Fruit fly (Drosophila melanogaster) whole organism, embryonic: ENCODE data around the gene Alg9.

ENCODE experiments used
- CG10366 ChIP-seq: fragments of 200-800 bp; sonication (Bioruptor generic); IDR thresholded peaks from 2 replicates; pipeline ENCODE4 v1.3.6; 2022; ENCODE audit warnings: missing biosample characterization, missing genetic modification characterization
- CG11085 ChIP-seq: fragments of 200-800 bp; sonication (Bioruptor generic); IDR thresholded peaks from 2 replicates; pipeline ENCODE4 v1.3.6; 2022; ENCODE audit warnings: missing biosample characterization, missing genetic modification characterization
- CG12769 ChIP-seq: fragments of 200-800 bp; sonication (Bioruptor generic); optimal IDR thresholded peaks from 2 replicates; lab custom pipeline; 2019; ENCODE audit warnings: missing biosample characterization, mild to moderate bottlenecking, missing genetic modification characterization, moderate library complexity
- CG12942 ChIP-seq: fragments of 200-800 bp; sonication (Bioruptor generic); optimal IDR thresholded peaks from 3 replicates; lab custom pipeline; 2016; ENCODE audit warnings: missing biosample characterization, missing genetic modification characterization
- CG13424 ChIP-seq: fragments of 200-800 bp; sonication (Bioruptor generic); optimal IDR thresholded peaks from 2 replicates; lab custom pipeline; 2019; ENCODE audit warnings: missing biosample characterization, mild to moderate bottlenecking, missing genetic modification characterization, moderate library complexity
- CG15011 ChIP-seq: fragments of 200-800 bp; sonication (Bioruptor generic); optimal IDR thresholded peaks from 3 replicates; lab custom pipeline; 2018; ENCODE audit warnings: missing biosample characterization, mild to moderate bottlenecking, missing genetic modification characterization
- CG1603 ChIP-seq: fragments of 200-800 bp; sonication (Bioruptor generic); optimal IDR thresholded peaks from 2 replicates; lab custom pipeline; 2019; ENCODE audit warnings: missing biosample characterization, mild to moderate bottlenecking, missing genetic modification characterization, moderate library complexity
- CG1647 ChIP-seq: fragments of 200-800 bp; sonication (Bioruptor generic); optimal IDR thresholded peaks from 3 replicates; lab custom pipeline; 2016; ENCODE audit warnings: missing biosample characterization, missing genetic modification characterization
- CG17359 ChIP-seq: fragments of 200-800 bp; sonication (Bioruptor generic); optimal IDR thresholded peaks from 3 replicates; lab custom pipeline; 2018; ENCODE audit warnings: missing biosample characterization, mild to moderate bottlenecking, missing genetic modification characterization, moderate library complexity
- CG1792 ChIP-seq: fragments of 200-800 bp; sonication (Bioruptor generic); optimal IDR thresholded peaks from 2 replicates; lab custom pipeline; 2016; ENCODE audit warnings: missing biosample characterization, missing genetic modification characterization
- CG18262 ChIP-seq: fragments of 200-800 bp; optimal IDR thresholded peaks from 3 replicates; lab custom pipeline; 2019; ENCODE audit warnings: missing biosample characterization, mild to moderate bottlenecking, missing genetic modification characterization, moderate library complexity
- CG18619 ChIP-seq: fragments of 200-800 bp; sonication (Bioruptor generic); optimal IDR thresholded peaks from 3 replicates; lab custom pipeline; 2017; ENCODE audit warnings: missing biosample characterization, mild to moderate bottlenecking, missing genetic modification characterization
- CG30403 ChIP-seq: fragments of 200-800 bp; sonication (Bioruptor generic); optimal IDR thresholded peaks from 3 replicates; lab custom pipeline; 2016; ENCODE audit warnings: missing biosample characterization, missing genetic modification characterization
- CG32772 ChIP-seq: fragments of 200-800 bp; sonication (Bioruptor generic); IDR thresholded peaks from 2 replicates; pipeline ENCODE4 v1.3.6; 2022; ENCODE audit warnings: missing biosample characterization, missing genetic modification characterization
- CG34422 ChIP-seq: fragments of 200-800 bp; sonication (Bioruptor generic); IDR thresholded peaks from 3 replicates; pipeline ENCODE4 v1.3.6; 2022; ENCODE audit warnings: missing biosample characterization, missing genetic modification characterization
- CG4282 ChIP-seq: fragments of 200-800 bp; sonication (Bioruptor generic); optimal IDR thresholded peaks from 2 replicates; lab custom pipeline; 2016; ENCODE audit warnings: missing biosample characterization, missing genetic modification characterization
- CG4328 ChIP-seq: fragments of 200-800 bp; sonication (Bioruptor generic); optimal IDR thresholded peaks from 3 replicates; lab custom pipeline; 2017; ENCODE audit warnings: missing biosample characterization, missing genetic modification reagents, missing genetic modification characterization
- CG6683 ChIP-seq: fragments of 200-800 bp; sonication (Bioruptor generic); optimal IDR thresholded peaks from 2 replicates; lab custom pipeline; 2017; ENCODE audit warnings: missing biosample characterization, mild to moderate bottlenecking, missing genetic modification characterization, missing genetic modification reagents
- CG7357 ChIP-seq: fragments of 200-800 bp; sonication (Bioruptor generic); IDR thresholded peaks from 3 replicates; pipeline ENCODE4 v1.3.6; 2022; ENCODE audit warnings: missing biosample characterization, missing genetic modification characterization
- CG8388 ChIP-seq: fragments of 200-800 bp; sonication (Bioruptor generic); optimal IDR thresholded peaks from 2 replicates; lab custom pipeline; 2019; ENCODE audit warnings: missing biosample characterization, mild to moderate bottlenecking, missing genetic modification characterization, moderate library complexity
- CG8765 ChIP-seq: fragments of 200-800 bp; sonication (Bioruptor generic); IDR thresholded peaks from 2 replicates; pipeline ENCODE4 v1.3.6; 2022; ENCODE audit warnings: missing biosample characterization, missing genetic modification characterization
- CG9437 ChIP-seq: fragments of 200-800 bp; sonication (Bioruptor generic); optimal IDR thresholded peaks from 2 replicates; lab custom pipeline; 2018; ENCODE audit warnings: missing biosample characterization, mild to moderate bottlenecking, missing genetic modification characterization
- CHES-1-like ChIP-seq: fragments of 200-800 bp; sonication (Bioruptor generic); optimal IDR thresholded peaks from 2 replicates; lab custom pipeline; 2016; ENCODE audit warnings: missing biosample characterization, missing genetic modification characterization
- D19A ChIP-seq: fragments of 200-800 bp; optimal IDR thresholded peaks from 3 replicates; lab custom pipeline; 2019; ENCODE audit warnings: missing biosample characterization, mild to moderate bottlenecking, missing genetic modification characterization, moderate library complexity
- Drgx ChIP-seq: fragments of 200-800 bp; sonication (Bioruptor generic); IDR thresholded peaks from 2 replicates; pipeline ENCODE4 v1.3.6; 2022; ENCODE audit warnings: missing biosample characterization, missing genetic modification characterization
- Eip74EF ChIP-seq, 2 experiments: fragments of 200-800 bp in 1 of 2; fragments of >200 bp in 1 of 2; sonication (Bioruptor generic) in 1 of 2; optimal IDR thresholded peaks; 2 replicates each; lab custom pipeline; 2017 to 2019; ENCODE audit warnings: missing biosample characterization in 2 of 2, missing genetic modification characterization in 2 of 2, mild to moderate bottlenecking in 1 of 2, moderate library complexity in 1 of 2
- Fer2 ChIP-seq: fragments of 200-800 bp; sonication (Bioruptor generic); optimal IDR thresholded peaks from 2 replicates; lab custom pipeline; 2018; ENCODE audit warnings: missing biosample characterization, mild to moderate bottlenecking, missing genetic modification characterization, moderate library complexity
- Gsc ChIP-seq: fragments of 200-800 bp; sonication (Bioruptor generic); IDR thresholded peaks from 2 replicates; pipeline ENCODE4 v1.3.6; 2022; ENCODE audit warnings: missing biosample characterization, missing genetic modification characterization
- HmgZ ChIP-seq: fragments of 200-800 bp; sonication (Bioruptor generic); optimal IDR thresholded peaks from 2 replicates; lab custom pipeline; 2018; ENCODE audit warnings: missing biosample characterization, mild to moderate bottlenecking, missing genetic modification characterization
- MTF-1 ChIP-seq: fragments of 200-800 bp; sonication (Bioruptor generic); optimal IDR thresholded peaks from 2 replicates; lab custom pipeline; 2018; ENCODE audit warnings: missing biosample characterization, mild to moderate bottlenecking, missing genetic modification characterization, borderline replicate concordance
- Max ChIP-seq: fragments of 200-800 bp; sonication (Bioruptor generic); optimal IDR thresholded peaks from 2 replicates; lab custom pipeline; 2016; ENCODE audit warnings: missing biosample characterization, mild to moderate bottlenecking, missing genetic modification characterization
- Oaz ChIP-seq: fragments of 200-800 bp; sonication (Bioruptor generic); IDR thresholded peaks from 2 replicates; pipeline ENCODE4 v1.3.6; 2022; ENCODE audit warnings: missing biosample characterization, missing genetic modification characterization
- Optix ChIP-seq: fragments of 200-800 bp; sonication (Bioruptor generic); IDR thresholded peaks from 3 replicates; pipeline ENCODE4 v1.3.6; 2022; ENCODE audit warnings: missing biosample characterization, missing genetic modification characterization
- Pdp1 ChIP-seq, 2 experiments: fragments of 200-800 bp; sonication (Bioruptor generic); optimal IDR thresholded peaks; 3 replicates each; lab custom pipeline; 2016; ENCODE audit warnings: missing biosample characterization in 2 of 2, missing genetic modification characterization in 2 of 2, mild to moderate bottlenecking in 1 of 2, moderate library complexity in 1 of 2
- Vsx1 ChIP-seq: fragments of 200-800 bp; sonication (Bioruptor generic); optimal IDR thresholded peaks from 2 replicates; lab custom pipeline; 2017; ENCODE audit warnings: missing biosample characterization, mild to moderate bottlenecking, missing genetic modification characterization, missing genetic modification reagents
- Xbp1 ChIP-seq: fragments of 200-800 bp; sonication (Bioruptor generic); optimal IDR thresholded peaks from 3 replicates; lab custom pipeline; 2016; ENCODE audit warnings: missing biosample characterization, mild to moderate bottlenecking, missing genetic modification characterization
- ara ChIP-seq: fragments of 200-800 bp; sonication (Bioruptor generic); IDR thresholded peaks from 2 replicates; pipeline ENCODE4 v1.3.6; 2022; ENCODE audit warnings: missing biosample characterization, missing genetic modification characterization
- chn ChIP-seq: fragments of 200-800 bp; sonication (Bioruptor generic); optimal IDR thresholded peaks from 2 replicates; lab custom pipeline; 2016; ENCODE audit warnings: missing biosample characterization, missing genetic modification characterization
- ci ChIP-seq: fragments of 200-800 bp; sonication (Bioruptor generic); IDR thresholded peaks from 3 replicates; pipeline ENCODE4 v1.3.6; 2022; ENCODE audit warnings: missing biosample characterization, missing genetic modification characterization
- ems ChIP-seq: fragments of 200-800 bp; sonication (Bioruptor generic); optimal IDR thresholded peaks from 3 replicates; lab custom pipeline; 2016; ENCODE audit warnings: missing biosample characterization, missing genetic modification characterization
- grn ChIP-seq: fragments of 200-800 bp; sonication (Bioruptor generic); optimal IDR thresholded peaks from 3 replicates; lab custom pipeline; 2017; ENCODE audit warnings: missing biosample characterization, missing genetic modification characterization
- lbe ChIP-seq: fragments of 200-800 bp; sonication (Bioruptor generic); optimal IDR thresholded peaks from 2 replicates; lab custom pipeline; 2016; ENCODE audit warnings: missing biosample characterization, mild to moderate bottlenecking, missing genetic modification characterization
- otp ChIP-seq: fragments of 200-800 bp; sonication (Bioruptor generic); IDR thresholded peaks from 3 replicates; pipeline ENCODE4, ENCODE4 v1.3.6; 2022; ENCODE audit warnings: missing biosample characterization, missing genetic modification characterization
- row ChIP-seq: fragments of 200-800 bp; sonication (Bioruptor generic); IDR thresholded peaks from 3 replicates; pipeline ENCODE4 v1.3.6; 2022; ENCODE audit warnings: missing biosample characterization, missing genetic modification characterization
- sens-2 ChIP-seq: fragments of 200-800 bp; sonication (Bioruptor generic); IDR thresholded peaks from 2 replicates; pipeline ENCODE4 v1.3.6; 2022; ENCODE audit warnings: missing biosample characterization, missing genetic modification characterization
- sr ChIP-seq: fragments of 200-800 bp; sonication (Bioruptor generic); IDR thresholded peaks from 3 replicates; pipeline ENCODE4 v1.3.6; 2022; ENCODE audit warnings: missing biosample characterization, missing genetic modification characterization
- stc ChIP-seq: fragments of 200-800 bp; sonication (Bioruptor generic); IDR thresholded peaks from 2 replicates; pipeline ENCODE4 v1.3.6; 2022; ENCODE audit warnings: missing biosample characterization, missing genetic modification characterization
- tna ChIP-seq: fragments of 200-800 bp; sonication (Bioruptor generic); IDR thresholded peaks from 2 replicates; pipeline ENCODE4 v1.3.6; 2022; ENCODE audit warnings: missing biosample characterization, missing genetic modification characterization; ENCODE audit not compliant: partially characterized antibody
- vvl ChIP-seq: fragments of 200-800 bp; sonication (Bioruptor generic); IDR thresholded peaks from 2 replicates; pipeline ENCODE4 v1.3.6; 2022; ENCODE audit warnings: missing biosample characterization, missing genetic modification characterization

The Alg9 gene

dm6 chr3R:25207405-25208003 is 13.9 kb upstream of the Alg9 start (continued):
- TF ChIP-seq CG17359 (tag; lab: Kevin White, UChicago) = peak; percentile 79
- TF ChIP-seq CG1792 = no peak
- peak; percentile 56 for TF ChIP-seq CG4328
- peak; percentile 38; the same call in 1 of the 3 replicates for TF ChIP-seq Optix
- TF ChIP-seq CG18262 = peak; percentile 85
- TF ChIP-seq row (GFP tag; lab: Robert Waterston, UW) = peak; percentile 84
- no peak for TF ChIP-seq tna
- peak; percentile 27 for TF ChIP-seq CG12769 (tag; lab: Kevin White, UChicago)
- TF ChIP-seq CG9437 = peak; percentile 58
- no peak for TF ChIP-seq CG11085 (GFP tag; lab: Robert Waterston, UW)
- peak; percentile 83 for TF ChIP-seq stc
- peak; percentile 60 for TF ChIP-seq CG15011
- peak; percentile 78 for TF ChIP-seq CG30403 (GFP tag; lab: Kevin White, UChicago)
- TF ChIP-seq CG13424 = peak; percentile 85
- TF ChIP-seq chn (GFP tag; lab: Kevin White, UChicago) = peak; percentile 33
- TF ChIP-seq Pdp1 (GFP tag; optimal IDR thresholded peaks at IDR 0.05; lab: Kevin White, UChicago) = peak; percentile 24 to 47
- peak; percentile 48; the same call in 1 of the 2 replicates for TF ChIP-seq ara (GFP tag; lab: Robert Waterston, UW)
- TF ChIP-seq ems (GFP tag; lab: Kevin White, UChicago) = peak; percentile 43
- peak; percentile 60; the same call in 2 of the 3 replicates for TF ChIP-seq otp (GFP tag; lab: Robert Waterston, UW)
- TF ChIP-seq sr (GFP tag; lab: Robert Waterston, UW) = 0 out of 3 replicates have a peak, but pooled peaks have one; percentile 19
- TF ChIP-seq Fer2 (tag; lab: Kevin White, UChicago) = peak; percentile 19
- peak; percentile 61 for TF ChIP-seq CG1603 (tag; lab: Kevin White, UChicago)
- peak; percentile 56 for TF ChIP-seq Vsx1
- peak; percentile 32; the same call in 1 of the 2 replicates for TF ChIP-seq sens-2 (GFP tag; lab: Robert Waterston, UW)
- TF ChIP-seq CHES-1-like (GFP tag; lab: Kevin White, UChicago) = peak; percentile 25
- TF ChIP-seq CG6683 (GFP tag; lab: Kevin White, UChicago) = peak; percentile 21
- TF ChIP-seq CG34422 = peak; percentile 58; the same call in 1 of the 3 replicates
- TF ChIP-seq Oaz (GFP tag; lab: Robert Waterston, UW) = peak; percentile 50
- peak; percentile 77 for TF ChIP-seq D19A (tag; lab: Kevin White, UChicago)
- TF ChIP-seq MTF-1 (GFP tag; lab: Kevin White, UChicago) = peak; percentile 50
- no peak for TF ChIP-seq CG8765 (GFP tag; lab: Robert Waterston, UW)
- TF ChIP-seq HmgZ = peak; percentile 62
- no peak for TF ChIP-seq Gsc (GFP tag; lab: Robert Waterston, UW)
- peak; percentile 7 for TF ChIP-seq lbe (GFP tag; lab: Kevin White, UChicago)
- peak; percentile 78 for TF ChIP-seq CG8388
- peak; percentile 71 for TF ChIP-seq Xbp1
- peak in 1 of 2 experiments; percentile 73 for TF ChIP-seq Eip74EF (GFP tag; optimal IDR thresholded peaks at IDR 0.05; lab: Kevin White, UChicago)
- peak; percentile 82 for TF ChIP-seq vvl (GFP tag; lab: Robert Waterston, UW)
- no peak for TF ChIP-seq CG4282 (GFP tag; lab: Kevin White, UChicago)
- TF ChIP-seq Drgx (GFP tag; lab: Robert Waterston, UW) = peak; percentile 88
- peak; percentile 81 for TF ChIP-seq ci (GFP tag; lab: Robert Waterston, UW)
- TF ChIP-seq CG7357 = peak; percentile 69; the same call in 2 of the 3 replicates
- TF ChIP-seq CG18619 (GFP tag; lab: Kevin White, UChicago) = peak; percentile 75
- TF ChIP-seq CG1647 = peak; percentile 40
- TF ChIP-seq CG10366 (GFP tag; lab: Robert Waterston, UW) = peak; percentile 46; the same call in 1 of the 2 replicates
- TF ChIP-seq Max (GFP tag; lab: Kevin White, UChicago) = peak; percentile 54
- peak; percentile 53 for TF ChIP-seq CG12942 (GFP tag; lab: Kevin White, UChicago)
- TF ChIP-seq grn (GFP tag; lab: Kevin White, UChicago) = peak; percentile 52
- 0 out of 2 replicates have a peak, but pooled peaks have one; percentile 47 for TF ChIP-seq CG32772 (GFP tag; lab: Robert Waterston, UW)
